Worm (Caenorhabditis elegans): Measurements from ENCODE around the gene best-19.

DNA sequence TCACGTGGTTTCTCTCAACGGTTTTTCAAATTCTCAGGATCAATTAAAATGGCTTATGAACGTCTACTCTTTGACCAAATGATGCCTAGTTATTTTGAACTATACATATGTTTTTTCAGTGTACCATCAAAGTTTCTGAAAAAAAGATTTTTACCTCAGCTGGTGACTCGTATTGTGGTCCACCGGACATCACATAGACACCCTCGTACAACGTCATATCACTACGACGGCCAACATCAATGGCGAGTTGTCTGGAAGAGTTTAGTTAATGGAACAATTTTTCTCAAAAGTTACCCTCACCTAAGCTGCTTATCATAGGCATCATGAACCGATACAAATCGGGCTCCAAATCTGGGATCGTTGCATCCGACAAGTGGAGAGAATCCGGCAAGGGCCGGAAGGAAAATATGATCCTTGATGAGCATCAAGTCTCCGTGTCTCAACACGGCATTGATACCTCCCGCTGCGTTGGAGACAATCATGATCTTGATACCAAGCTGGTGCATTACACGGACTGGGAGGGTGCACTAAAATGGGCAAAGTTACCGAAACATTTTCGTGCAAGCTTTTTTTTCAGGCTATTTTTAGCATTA is 9.8 kb downstream of the best-19 start:
- TF ChIP-seq ztf-23 (GFP tag; IDR thresholded peaks at IDR 0.05) = no peak
- TF ChIP-seq flt-1 (GFP tag; IDR thresholded peaks at IDR 0.05) = no peak
- no peak for TF ChIP-seq T22C8.4 (GFP tag; IDR thresholded peaks at IDR 0.05)

Measured in whole organism, midembryonic.